Worm (Caenorhabditis elegans) whole organism, L1 larva: ENCODE data around the gene C11H1.5.

Experiments used
- ama-1 ChIP-seq: fragments of 150-350 bp; optimal IDR thresholded peaks from 2 replicates; lab custom pipeline; 2014
- dpl-1 ChIP-seq, 3 experiments: fragments of 150-350 bp in 2 of 3; sonication (generic microtip) in 1 of 3; optimal IDR thresholded peaks; 2 replicates each; lab custom pipeline; 2014 to 2017; ENCODE audit warnings: missing biosample characterization in 3 of 3, missing genetic modification characterization in 3 of 3, missing genetic modification reagents in 3 of 3
- mab-9 ChIP-seq: fragments of 200-800 bp; sonication (Bioruptor generic); IDR thresholded peaks from 2 replicates; pipeline ENCODE4 v1.3.6; 2022; ENCODE audit warnings: missing genetic modification reagents, missing genetic modification characterization, missing compliant biosample characterization
- nhr-12 ChIP-seq: sonication (generic microtip); optimal IDR thresholded peaks from 2 replicates; lab custom pipeline; 2017; ENCODE audit warnings: missing biosample characterization, missing genetic modification characterization
- nhr-237 ChIP-seq: fragments of 150-350 bp; optimal IDR thresholded peaks from 2 replicates; lab custom pipeline; 2014; ENCODE audit warnings: missing biosample characterization, missing genetic modification characterization
- nhr-77 ChIP-seq: fragments of 150-350 bp; optimal IDR thresholded peaks from 2 replicates; lab custom pipeline; 2014; ENCODE audit warnings: missing biosample characterization, missing genetic modification characterization
- pqm-1 ChIP-seq: sonication (generic microtip); optimal IDR thresholded peaks from 3 replicates; lab custom pipeline; 2017; ENCODE audit warnings: missing biosample characterization, missing genetic modification characterization
- sox-4 ChIP-seq: sonication (generic microtip); optimal IDR thresholded peaks from 2 replicates; lab custom pipeline; 2016; ENCODE audit warnings: missing genetic modification characterization, missing compliant biosample characterization
- sptf-1 ChIP-seq: fragments of 150-350 bp; optimal IDR thresholded peaks from 2 replicates; lab custom pipeline; 2014; ENCODE audit warnings: missing biosample characterization, missing genetic modification characterization
- tbx-2 ChIP-seq: sonication (generic microtip); optimal IDR thresholded peaks from 2 replicates; lab custom pipeline; 2016; ENCODE audit warnings: missing genetic modification characterization, missing compliant biosample characterization
- zip-4 ChIP-seq: fragments of 200-800 bp; sonication (Bioruptor generic); optimal IDR thresholded peaks from 2 replicates; lab custom pipeline; 2018; ENCODE audit warnings: mild to moderate bottlenecking, missing genetic modification characterization, moderate library complexity, missing compliant biosample characterization
- ztf-11 ChIP-seq, 2 experiments: sonication (generic microtip); optimal IDR thresholded peaks; 2 replicates each; lab custom pipeline; 2016 to 2017; ENCODE audit warnings: missing genetic modification characterization in 2 of 2, missing biosample characterization in 1 of 2, missing compliant biosample characterization in 1 of 2
- ztf-4 ChIP-seq: fragments of 150-350 bp; optimal IDR thresholded peaks from 2 replicates; lab custom pipeline; 2014; ENCODE audit warnings: missing biosample characterization, missing genetic modification characterization

DNA sequence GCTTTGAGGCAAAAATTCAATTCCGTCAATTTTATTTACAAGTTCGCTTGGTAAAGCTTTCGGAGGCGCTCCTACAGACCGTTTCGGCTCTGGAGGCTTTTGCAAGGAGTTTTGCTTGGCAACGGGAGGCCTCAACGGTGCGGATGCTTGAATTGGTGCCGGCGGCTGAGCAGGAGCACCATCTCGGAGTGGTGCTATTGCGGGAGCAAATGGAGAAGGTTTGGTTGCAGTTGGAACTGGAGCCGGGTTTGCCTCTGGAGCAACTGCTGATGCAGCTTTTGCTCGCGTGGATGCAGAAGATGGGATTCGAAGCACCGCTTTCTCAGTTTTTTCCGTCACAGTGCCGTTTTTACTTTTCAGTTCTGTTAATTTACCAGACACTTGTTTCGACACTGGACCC is 13.0 kb downstream of the C11H1.5 start:
- TF ChIP-seq dpl-1 (GFP tag; optimal IDR thresholded peaks at IDR 0.05; lab: Kevin White, UChicago) = no peak
- TF ChIP-seq nhr-12 (tag; lab: Kevin White, UChicago) = no peak
- TF ChIP-seq ztf-11 (tag; optimal IDR thresholded peaks at IDR 0.05; lab: Kevin White, UChicago) = no peak
- no peak for TF ChIP-seq nhr-237 (tag; lab: Kevin White, UChicago)
- TF ChIP-seq nhr-77 (tag; lab: Kevin White, UChicago) = no peak
- TF ChIP-seq ama-1 = no peak
- TF ChIP-seq pqm-1 (tag; lab: Kevin White, UChicago) = no peak
- no peak for TF ChIP-seq sox-4 (tag; lab: Kevin White, UChicago)
- TF ChIP-seq zip-4 (GFP tag; lab: Kevin White, UChicago) = no peak
- no peak for TF ChIP-seq tbx-2 (tag; lab: Kevin White, UChicago)
- TF ChIP-seq sptf-1 (tag; lab: Kevin White, UChicago) = no peak
- TF ChIP-seq mab-9 (GFP tag; lab: Robert Waterston, UW) = no peak
- TF ChIP-seq ztf-4 = no peak
